Fruit fly (Drosophila melanogaster): ENCODE results near the gene Pvf3.

The Pvf3 gene

dm6 chr2L:7121065-7121464, 36.4 kb downstream of the Pvf3 start:
- no peak for TF ChIP-seq noc (tag; optimal IDR thresholded peaks at IDR 0.05)

DNA sequence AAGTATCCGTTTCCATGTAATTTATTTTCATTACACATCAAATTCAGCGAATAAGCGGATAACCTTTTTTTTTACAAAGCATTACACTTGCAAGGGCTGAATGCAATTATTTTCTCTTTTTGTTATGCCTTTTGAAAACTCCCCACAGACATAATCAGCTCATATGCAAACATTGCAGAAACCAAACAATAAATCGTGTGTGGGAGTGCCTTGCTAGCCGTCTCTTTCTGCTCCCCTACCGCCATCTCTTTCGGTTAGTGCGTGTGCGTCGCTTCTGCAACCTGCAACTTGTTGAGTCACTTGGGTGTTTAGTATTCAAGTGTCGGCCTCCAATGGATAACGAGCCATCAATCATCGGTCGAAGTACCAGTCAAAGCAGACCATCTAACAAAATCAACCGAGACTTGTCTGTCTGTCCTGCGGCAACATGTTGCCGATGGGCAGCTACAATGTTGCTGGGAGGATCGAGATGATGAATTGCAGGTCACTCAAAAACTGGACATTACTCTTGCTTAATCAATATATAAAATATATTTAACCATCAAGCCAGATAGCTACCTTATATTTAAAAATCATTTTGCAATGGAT, 37.9 kb downstream of the Pvf3 start:
- TF ChIP-seq noc (tag; optimal IDR thresholded peaks at IDR 0.05): no peak

DNA sequence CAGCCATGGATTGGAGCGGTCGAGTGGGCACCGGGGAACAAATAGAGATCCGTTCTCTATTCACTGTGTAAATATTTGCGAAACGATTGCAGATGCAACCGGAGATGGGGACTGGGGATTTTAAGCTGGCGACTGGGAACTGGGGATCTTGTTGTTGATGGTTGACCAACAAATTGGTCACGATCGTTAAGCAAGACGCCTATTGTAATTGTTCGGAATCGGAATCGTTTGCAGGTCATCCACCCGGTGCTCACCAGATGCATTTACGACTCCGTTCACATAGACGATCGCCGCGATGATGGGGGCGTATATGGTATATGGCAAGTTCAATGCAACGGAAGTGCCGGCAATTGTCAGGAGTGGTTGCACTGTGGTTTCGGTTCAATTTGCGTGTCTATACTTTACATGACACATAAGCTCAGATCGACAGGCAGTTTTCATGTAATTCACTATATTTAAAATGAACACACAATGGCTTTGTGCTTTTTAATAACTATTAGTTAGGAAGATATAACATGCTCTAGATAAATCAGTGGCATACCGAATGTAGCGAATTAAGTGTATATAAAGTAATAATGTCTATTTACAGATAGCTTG, 39.2 kb downstream of the Pvf3 start:
- no peak for TF ChIP-seq noc (tag; optimal IDR thresholded peaks at IDR 0.05)

- TF ChIP-seq noc (tag; optimal IDR thresholded peaks at IDR 0.05): no peak
These were observed 39.8 kb downstream of the Pvf3 start for dm6 chr2L:7117552-7118144.

dm6 chr2L:7114159-7114558, 43.3 kb downstream of the Pvf3 start:
- TF ChIP-seq noc (tag; optimal IDR thresholded peaks at IDR 0.05): no peak

DNA sequence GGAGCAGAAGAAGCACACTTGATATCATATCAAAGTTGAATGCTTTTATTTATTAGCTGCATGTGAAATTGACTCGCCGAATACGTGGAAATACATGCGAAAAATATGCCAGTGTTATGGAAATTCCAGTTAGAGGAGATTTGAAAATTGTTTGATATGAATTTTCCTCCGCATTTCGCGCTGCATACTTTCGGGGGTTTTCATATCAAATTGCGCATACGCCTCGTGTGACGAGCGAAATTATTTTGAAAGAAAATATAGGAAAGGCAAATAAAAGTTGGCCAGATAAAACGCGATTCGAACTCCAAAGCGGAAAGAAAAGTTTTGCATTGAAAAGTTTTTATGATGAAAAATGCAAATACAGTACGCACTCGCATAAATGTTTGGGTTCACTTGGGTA, 47.2 kb downstream of the Pvf3 start:
- TF ChIP-seq noc (tag; optimal IDR thresholded peaks at IDR 0.05): no peak

DNA sequence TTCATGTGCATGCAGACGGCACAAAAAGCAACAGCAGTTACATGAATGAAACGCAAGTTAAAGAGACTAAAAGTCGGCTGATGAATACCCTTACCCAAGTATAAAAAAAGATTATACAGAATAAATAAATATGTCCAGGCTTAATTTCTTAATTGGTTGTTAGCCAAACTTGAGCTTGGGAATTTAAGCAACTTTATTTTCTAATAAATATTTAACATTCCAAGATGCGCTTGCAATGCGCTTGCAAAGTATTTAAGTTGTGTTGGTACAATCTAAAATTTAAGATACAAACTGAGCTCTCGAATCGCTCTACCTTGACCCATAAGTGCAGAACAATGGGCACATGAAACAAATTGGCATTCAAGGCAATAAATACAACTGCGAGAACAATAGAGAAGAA, 49.6 kb downstream of the Pvf3 start:
- TF ChIP-seq noc (tag; optimal IDR thresholded peaks at IDR 0.05): no peak

DNA sequence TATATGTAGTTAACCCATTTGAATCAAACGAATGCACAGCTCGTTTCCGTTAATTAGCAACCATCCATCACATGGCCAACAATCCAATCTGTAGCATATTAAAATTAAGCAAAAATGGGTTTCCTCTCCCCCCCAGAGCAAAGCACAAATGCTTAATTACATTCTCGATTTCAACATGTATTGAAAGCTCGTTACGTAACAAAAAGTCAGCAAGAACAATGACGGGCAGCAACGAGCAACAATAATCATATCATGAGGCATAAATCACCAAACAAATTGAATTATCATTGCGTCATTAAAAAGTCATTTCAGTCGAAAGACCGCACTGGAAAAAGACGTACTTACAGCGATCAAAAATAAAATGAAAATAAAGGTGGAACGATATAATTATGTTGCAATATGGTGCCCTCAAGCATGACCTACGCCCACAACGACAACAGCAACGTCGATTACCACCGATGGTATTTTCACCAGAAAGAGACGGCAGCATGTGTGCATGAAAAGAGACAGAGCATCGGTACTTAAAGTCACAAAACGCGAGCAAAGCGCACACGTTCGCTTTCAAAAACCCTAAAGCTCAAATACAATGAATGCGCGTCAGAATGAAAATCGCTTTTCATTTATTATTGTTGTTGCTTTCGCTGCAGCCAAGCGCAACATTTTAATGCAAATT, 51.1 kb downstream of the Pvf3 start:
- no peak for TF ChIP-seq noc (tag; optimal IDR thresholded peaks at IDR 0.05)

DNA sequence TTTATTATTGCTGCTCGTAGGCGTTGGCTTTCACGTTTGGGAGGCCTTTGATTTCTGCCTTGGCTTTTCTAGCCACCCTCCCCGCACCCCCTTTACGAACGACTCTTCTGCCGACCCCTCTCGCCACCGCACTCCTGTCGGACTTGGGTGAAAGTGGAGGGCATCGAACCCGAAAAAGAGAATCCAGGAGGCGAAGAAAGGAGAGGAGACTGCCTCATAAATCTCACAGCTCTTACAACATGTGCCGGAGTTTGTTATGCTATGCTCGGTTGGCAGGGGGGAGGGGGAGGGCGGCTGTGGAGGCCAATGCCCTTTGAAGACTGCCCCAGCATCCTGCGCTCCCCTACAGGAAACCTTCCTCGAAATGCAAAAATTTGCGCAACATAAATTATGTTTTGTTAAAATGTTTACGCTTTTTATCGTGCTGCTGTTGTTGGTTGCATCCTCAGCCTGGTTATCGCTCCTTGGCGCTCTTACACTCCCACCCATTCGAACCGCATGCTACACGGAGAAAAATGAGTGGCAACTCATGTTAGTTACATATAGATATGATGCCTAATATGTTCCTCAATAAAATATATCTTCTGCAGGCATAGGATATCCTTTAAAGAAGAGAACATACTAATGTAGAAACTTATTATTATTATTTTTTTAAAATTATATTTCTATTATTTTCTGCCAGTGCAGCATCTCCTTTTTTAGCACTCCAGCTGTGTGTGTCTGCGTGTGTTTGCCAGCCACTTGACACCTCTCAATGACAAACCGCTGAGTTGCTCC, 53.1 kb downstream of the Pvf3 start:
- no peak for TF ChIP-seq noc (tag; optimal IDR thresholded peaks at IDR 0.05)

dm6 chr2L:7100830-7101229, 56.7 kb downstream of the Pvf3 start:
- no peak for TF ChIP-seq noc (tag; optimal IDR thresholded peaks at IDR 0.05)

DNA sequence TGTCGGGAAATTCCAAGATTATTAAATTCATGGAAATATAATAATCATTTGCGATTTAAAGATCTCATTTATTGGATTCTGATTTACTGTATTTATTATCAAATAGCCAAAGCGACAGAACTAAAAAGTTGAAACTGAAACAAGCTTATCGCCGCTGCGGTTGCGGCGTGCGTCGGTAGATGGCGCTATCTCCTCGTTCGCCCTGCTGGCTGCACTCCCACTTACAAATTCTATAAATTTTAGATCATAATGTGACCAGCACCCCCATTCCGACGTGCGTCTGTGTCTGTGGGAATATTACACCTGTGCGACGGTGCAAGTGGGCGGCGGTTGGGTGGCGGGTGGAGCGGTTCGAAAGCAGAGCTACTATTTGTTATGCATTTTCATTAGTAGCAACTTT, 60.1 kb downstream of the Pvf3 start:
- TF ChIP-seq noc (tag; optimal IDR thresholded peaks at IDR 0.05): no peak

- no peak for TF ChIP-seq noc (tag; optimal IDR thresholded peaks at IDR 0.05)
These were observed 63.2 kb downstream of the Pvf3 start for dm6 chr2L:7094303-7094702.

dm6 chr2L:7090922-7091321, 66.6 kb downstream of the Pvf3 start:
- TF ChIP-seq noc (tag; optimal IDR thresholded peaks at IDR 0.05): no peak

DNA sequence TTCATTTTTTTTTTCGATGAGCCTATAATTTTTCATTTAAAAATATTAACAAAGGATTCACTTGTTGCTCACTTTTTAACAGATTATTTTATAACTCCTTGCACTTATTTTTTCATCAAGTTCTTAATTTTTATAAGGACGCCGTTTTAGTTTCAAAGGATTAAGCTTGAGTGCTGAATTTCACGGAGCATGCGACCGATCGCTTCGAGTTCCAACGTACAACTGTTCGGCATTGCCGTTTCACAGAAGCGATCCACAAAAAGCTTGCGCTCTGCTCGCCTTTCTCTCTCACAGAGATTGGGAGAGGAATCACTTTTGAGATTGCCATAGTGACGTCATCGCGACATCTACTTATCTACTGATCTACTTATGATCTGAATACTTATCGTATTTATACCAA, 73.1 kb downstream of the Pvf3 start, which contains the start of gene Pvf2:
Gene Pvf2, minus strand, starts transcription at position 226 of the 400 bp plus-strand sequence.
- no peak for TF ChIP-seq noc (tag; optimal IDR thresholded peaks at IDR 0.05)

dm6 chr2L:7082203-7082602, 75.3 kb downstream of the Pvf3 start:
- no peak for TF ChIP-seq noc (tag; optimal IDR thresholded peaks at IDR 0.05)

dm6 chr2L:7081307-7081706, 76.2 kb downstream of the Pvf3 start:
- no peak for TF ChIP-seq noc (tag; optimal IDR thresholded peaks at IDR 0.05)
